Worm (Caenorhabditis elegans) whole organism, L3 larva: ENCODE data around the gene Y60C6A.3.

Experiments
- ama-1 ChIP-seq: fragments of 150-350 bp; optimal IDR thresholded peaks from 2 replicates; lab custom pipeline; 2018
- ceh-28 ChIP-seq: fragments of 150-350 bp; optimal IDR thresholded peaks from 2 replicates; lab custom pipeline; 2014; ENCODE audit warnings: missing biosample characterization, missing genetic modification reagents, missing genetic modification characterization
- ceh-82 ChIP-seq: fragments of 150-350 bp; optimal IDR thresholded peaks from 2 replicates; lab custom pipeline; 2014; ENCODE audit warnings: missing biosample characterization, missing genetic modification characterization
- ceh-9 ChIP-seq: sonication (generic microtip); optimal IDR thresholded peaks from 2 replicates; lab custom pipeline; 2018; ENCODE audit warnings: missing biosample characterization, missing genetic modification characterization
- daf-12 ChIP-seq: fragments of 150-350 bp; optimal IDR thresholded peaks from 2 replicates; lab custom pipeline; 2014; ENCODE audit warnings: missing biosample characterization, missing genetic modification reagents, missing genetic modification characterization
- egl-5 ChIP-seq: fragments of 150-350 bp; optimal IDR thresholded peaks from 2 replicates; lab custom pipeline; 2017; ENCODE audit warnings: missing biosample characterization, missing genetic modification reagents, missing genetic modification characterization, inconsistent platforms
- elt-1 ChIP-seq: fragments of 150-350 bp; optimal IDR thresholded peaks from 2 replicates; lab custom pipeline; 2014; ENCODE audit warnings: missing biosample characterization, missing genetic modification characterization
- elt-2 ChIP-seq: sonication (generic microtip); optimal IDR thresholded peaks from 2 replicates; lab custom pipeline; 2016; ENCODE audit warnings: missing genetic modification reagents, mild to moderate bottlenecking, missing genetic modification characterization, missing compliant biosample characterization
- eor-1 ChIP-seq, 2 experiments: fragments of 150-350 bp; optimal IDR thresholded peaks; 2 replicates each; lab custom pipeline; 2014 to 2018; ENCODE audit warnings: missing biosample characterization in 2 of 2, missing genetic modification characterization in 2 of 2
- fkh-10 ChIP-seq: sonication (generic microtip); optimal IDR thresholded peaks from 2 replicates; lab custom pipeline; 2017; ENCODE audit warnings: missing biosample characterization, missing genetic modification reagents, missing genetic modification characterization
- fos-1 ChIP-seq: fragments of 150-350 bp; optimal IDR thresholded peaks from 2 replicates; lab custom pipeline; 2014; ENCODE audit warnings: missing biosample characterization, missing genetic modification characterization
- hmg-11 ChIP-seq: sonication (generic microtip); optimal IDR thresholded peaks from 2 replicates; lab custom pipeline; 2016; ENCODE audit warnings: missing genetic modification characterization, missing compliant biosample characterization
- lin-15B ChIP-seq: fragments of 150-350 bp; optimal IDR thresholded peaks from 2 replicates; lab custom pipeline; 2014; ENCODE audit warnings: missing biosample characterization, missing genetic modification characterization
- lin-39 ChIP-seq: fragments of 150-350 bp; optimal IDR thresholded peaks from 2 replicates; lab custom pipeline; 2018; ENCODE audit warnings: missing biosample characterization, missing genetic modification reagents, missing genetic modification characterization
- lsy-12 ChIP-seq: sonication (generic microtip); optimal IDR thresholded peaks from 2 replicates; lab custom pipeline; 2016; ENCODE audit warnings: mild to moderate bottlenecking, missing genetic modification characterization, missing compliant biosample characterization
- mdl-1 ChIP-seq: fragments of 150-350 bp; optimal IDR thresholded peaks from 2 replicates; lab custom pipeline; 2014; ENCODE audit warnings: missing biosample characterization, missing genetic modification characterization
- mml-1 ChIP-seq: fragments of 150-350 bp; sonication (generic microtip); optimal IDR thresholded peaks from 3 replicates; lab custom pipeline; 2014; ENCODE audit warnings: missing biosample characterization, missing genetic modification characterization
- nfya-1 ChIP-seq: sonication (generic microtip); optimal IDR thresholded peaks from 2 replicates; lab custom pipeline; 2017; ENCODE audit warnings: missing genetic modification characterization, mild to moderate bottlenecking, missing compliant biosample characterization, antibody characterized with exemption, moderate library complexity; ENCODE audit not compliant: insufficient read depth
- nhr-12 ChIP-seq: fragments of 150-350 bp; optimal IDR thresholded peaks from 2 replicates; lab custom pipeline; 2014; ENCODE audit warnings: missing biosample characterization, missing genetic modification characterization
- nhr-25 ChIP-seq: sonication (generic microtip); optimal IDR thresholded peaks from 2 replicates; lab custom pipeline; 2017; ENCODE audit warnings: missing biosample characterization, missing genetic modification characterization
- nhr-67 ChIP-seq: fragments of 150-350 bp; optimal IDR thresholded peaks from 2 replicates; lab custom pipeline; 2014; ENCODE audit warnings: missing biosample characterization, missing genetic modification characterization
- nhr-76 ChIP-seq: fragments of 150-350 bp; sonication (generic microtip); optimal IDR thresholded peaks from 5 replicates; lab custom pipeline; 2014; ENCODE audit warnings: missing biosample characterization, missing genetic modification characterization
- pha-4 ChIP-seq: fragments of 150-350 bp; optimal IDR thresholded peaks from 2 replicates; lab custom pipeline; 2014; ENCODE audit warnings: missing biosample characterization, missing genetic modification reagents, missing genetic modification characterization
- pqm-1 ChIP-seq: fragments of 150-350 bp; optimal IDR thresholded peaks from 2 replicates; lab custom pipeline; 2017; ENCODE audit warnings: missing biosample characterization, missing genetic modification characterization, inconsistent platforms
- sea-2 ChIP-seq: fragments of 150-350 bp; sonication (generic microtip); optimal IDR thresholded peaks from 4 replicates; lab custom pipeline; 2014; ENCODE audit warnings: missing biosample characterization, missing genetic modification reagents, missing genetic modification characterization
- skn-1 ChIP-seq: fragments of 150-350 bp; optimal IDR thresholded peaks from 2 replicates; lab custom pipeline; 2014; ENCODE audit warnings: missing biosample characterization, missing genetic modification characterization
- snpc-4 ChIP-seq: fragments of 150-350 bp; optimal IDR thresholded peaks from 2 replicates; lab custom pipeline; 2014; ENCODE audit warnings: missing biosample characterization, missing genetic modification characterization
- tbx-2 ChIP-seq: sonication (generic microtip); optimal IDR thresholded peaks from 2 replicates; lab custom pipeline; 2016; ENCODE audit warnings: mild to moderate bottlenecking, missing genetic modification characterization, missing compliant biosample characterization
- unc-39 ChIP-seq: sonication (generic microtip); optimal IDR thresholded peaks from 4 replicates; lab custom pipeline; 2017; ENCODE audit warnings: missing biosample characterization, missing genetic modification characterization
- unc-62 ChIP-seq: fragments of 150-350 bp; sonication (generic microtip); optimal IDR thresholded peaks from 4 replicates; lab custom pipeline; 2014; ENCODE audit warnings: missing biosample characterization, missing genetic modification reagents, missing genetic modification characterization
- zag-1 ChIP-seq: fragments of 150-350 bp; optimal IDR thresholded peaks from 2 replicates; lab custom pipeline; 2014; ENCODE audit warnings: missing biosample characterization, missing genetic modification characterization
- ztf-11 ChIP-seq: fragments of 150-350 bp; optimal IDR thresholded peaks from 2 replicates; lab custom pipeline; 2014; ENCODE audit warnings: missing biosample characterization, missing genetic modification characterization
- ztf-4 ChIP-seq: fragments of 150-350 bp; optimal IDR thresholded peaks from 2 replicates; lab custom pipeline; 2014; ENCODE audit warnings: missing biosample characterization, missing genetic modification characterization

The Y60C6A.3 gene

DNA sequence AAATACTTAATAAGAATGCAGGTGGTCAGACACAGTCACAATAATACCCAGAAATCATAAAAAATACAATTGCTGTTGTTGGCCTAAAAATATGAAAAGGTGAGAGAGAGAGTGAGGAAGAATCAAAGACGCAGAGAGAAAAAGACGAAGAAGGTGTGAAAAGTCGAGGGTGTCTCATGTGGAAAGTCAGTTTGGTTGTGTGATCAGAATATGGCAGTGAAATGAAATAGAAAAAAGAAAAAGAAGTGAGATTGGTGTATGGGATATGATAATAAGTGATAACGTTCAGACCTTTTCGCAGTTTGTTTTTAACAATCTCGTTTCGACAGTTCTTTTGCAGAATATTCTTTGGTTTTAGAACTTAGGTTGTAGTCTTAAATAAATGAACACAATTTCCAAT, 21.3 kb downstream of the Y60C6A.3 start:
- TF ChIP-seq ceh-9 (tag; lab: Kevin White, UChicago) (no peak), elt-1 (tag; lab: Kevin White, UChicago) (no peak), unc-39 (no peak), nfya-1 (tag; lab: Kevin White, UChicago) (no peak), pqm-1 (tag; lab: Kevin White, UChicago) (no peak), fos-1 (tag; lab: Kevin White, UChicago) (no peak), hmg-11 (tag; lab: Kevin White, UChicago) (no peak), pha-4 (tag; lab: Kevin White, UChicago) (no peak), nhr-76 (tag; lab: Kevin White, UChicago) (no peak), elt-2 (tag; lab: Kevin White, UChicago) (no peak), daf-12 (tag; lab: Kevin White, UChicago) (no peak)

DNA sequence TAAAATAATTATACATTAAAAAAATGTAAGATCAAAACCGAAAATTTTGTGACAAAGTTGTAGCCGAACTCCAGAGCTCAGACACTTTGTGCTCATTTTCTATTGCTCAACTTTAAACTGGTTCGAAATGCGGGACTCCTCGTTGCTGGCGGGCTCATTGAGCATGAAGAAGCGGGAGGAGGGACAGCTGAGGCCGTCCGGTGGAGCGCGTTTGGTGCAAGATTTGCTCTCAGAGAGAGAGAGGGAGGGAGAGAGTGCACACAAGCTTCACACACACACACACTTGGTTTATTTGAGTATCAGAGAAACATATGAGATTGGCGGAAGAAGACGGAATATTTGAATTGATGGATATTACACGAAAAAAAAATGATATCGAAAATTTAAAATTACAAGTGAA, 25.1 kb downstream of the Y60C6A.3 start:
- TF ChIP-seq snpc-4 (tag; lab: Kevin White, UChicago) (peak; percentile 48), ztf-11 (no peak), pha-4 (tag; lab: Kevin White, UChicago) (peak; percentile 9), nhr-76 (tag; lab: Kevin White, UChicago) (no peak), hmg-11 (tag; lab: Kevin White, UChicago) (peak; percentile 70), lin-39 (tag; lab: Kevin White, UChicago) (peak; percentile 56), fkh-10 (GFP tag; lab: Kevin White, UChicago) (no peak), nfya-1 (tag; lab: Kevin White, UChicago) (peak; percentile 63), lin-15B (tag; lab: Kevin White, UChicago) (peak; percentile 82), mml-1 (tag; lab: Kevin White, UChicago) (no peak)

DNA sequence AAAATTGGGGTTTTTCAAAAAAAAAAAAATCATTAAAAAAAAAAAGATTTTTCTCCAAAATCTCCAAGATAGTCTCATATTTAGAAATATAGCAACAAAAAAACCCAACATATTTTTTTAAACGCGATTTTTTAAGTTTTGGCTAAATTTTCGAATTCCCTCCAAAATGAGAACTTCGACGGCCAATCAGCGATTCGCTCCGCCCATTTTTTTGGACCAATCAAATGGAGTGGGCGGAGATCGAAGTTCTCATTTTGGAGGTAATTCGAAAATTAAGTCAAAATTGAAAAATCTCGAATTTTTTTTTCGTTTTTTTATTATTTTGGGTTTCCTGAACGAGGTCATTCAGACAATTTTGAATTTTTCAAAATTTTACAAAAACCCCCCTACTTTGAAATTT, 28.2 kb downstream of the Y60C6A.3 start:
- no peak for TF ChIP-seq ztf-11
- TF ChIP-seq eor-1 (tag; optimal IDR thresholded peaks at IDR 0.05; lab: Kevin White, UChicago): no peak
- peak; percentile 65 for TF ChIP-seq nfya-1 (tag; lab: Kevin White, UChicago)
- no peak for TF ChIP-seq tbx-2 (tag; lab: Kevin White, UChicago)
- TF ChIP-seq zag-1 (tag; lab: Kevin White, UChicago): no peak
- TF ChIP-seq, all 47 proteins: peak for 1

ce11 chrV:4818563-4818962, 33.0 kb downstream of the Y60C6A.3 start, which contains the start of gene ccep-97:
Gene ccep-97 (minus strand): TSS chrV:4818663.
- TF ChIP-seq egl-5 (tag; lab: Kevin White, UChicago): no peak
- no peak for TF ChIP-seq unc-39
- no peak for TF ChIP-seq nhr-12 (tag; lab: Kevin White, UChicago)
- no peak for TF ChIP-seq ama-1 (lab: Kevin White, UChicago)
- TF ChIP-seq snpc-4 (tag; lab: Kevin White, UChicago): no peak
- TF ChIP-seq ztf-11: no peak
- TF ChIP-seq zag-1 (tag; lab: Kevin White, UChicago): no peak
- TF ChIP-seq nhr-67 (tag; lab: Kevin White, UChicago): no peak
- TF ChIP-seq nhr-25 (tag; lab: Kevin White, UChicago): no peak

DNA sequence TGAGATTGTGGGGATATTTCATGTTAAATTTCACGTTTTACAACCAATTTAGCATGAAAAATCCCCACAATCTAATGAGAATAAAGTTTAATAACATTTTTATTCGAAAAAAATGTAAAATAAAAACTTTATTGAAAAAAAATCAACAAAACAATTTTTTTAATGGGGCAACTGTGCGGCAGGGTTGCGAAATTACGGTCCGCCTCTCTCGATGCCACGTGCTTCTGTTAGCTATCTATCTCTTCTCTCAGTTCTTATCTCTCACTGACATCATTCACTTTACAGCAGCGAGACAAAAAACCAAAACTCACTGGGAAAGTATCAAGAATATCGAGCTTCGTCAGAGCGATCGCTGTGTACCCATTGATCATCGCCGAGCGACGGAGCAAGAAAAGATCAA, 35.0 kb downstream of the Y60C6A.3 start:
- no peak for TF ChIP-seq ceh-28
- TF ChIP-seq unc-62 (GFP tag; lab: Kevin White, UChicago): no peak
- TF ChIP-seq nfya-1 (tag; lab: Kevin White, UChicago): peak; percentile 16
- TF ChIP-seq sea-2 (GFP tag; lab: Kevin White, UChicago): no peak
- no peak for TF ChIP-seq ztf-4
- no peak for TF ChIP-seq ceh-82
- TF ChIP-seq elt-2 (tag; lab: Kevin White, UChicago): peak; percentile 27
- no peak for TF ChIP-seq skn-1
- TF ChIP-seq mdl-1 (tag; lab: Kevin White, UChicago): peak; percentile 0
- TF ChIP-seq lsy-12 (tag; lab: Kevin White, UChicago): no peak
- TF ChIP-seq fkh-10 (GFP tag; lab: Kevin White, UChicago): no peak
- peak; percentile 2 for TF ChIP-seq ama-1 (lab: Kevin White, UChicago)
